Worm (Caenorhabditis elegans) whole organism, L2 larva: Measurements from ENCODE around the gene dis-3.

ENCODE experiments used
- aly-2 ChIP-seq: fragments of 150-350 bp; optimal IDR thresholded peaks from 2 replicates; lab custom pipeline; 2014; ENCODE audit warnings: missing biosample characterization, missing genetic modification characterization
- egl-27 ChIP-seq: sonication (generic microtip); optimal IDR thresholded peaks from 3 replicates; lab custom pipeline; 2017; ENCODE audit warnings: missing biosample characterization, missing genetic modification reagents, missing genetic modification characterization
- unc-39 ChIP-seq: fragments of 150-350 bp; optimal IDR thresholded peaks from 2 replicates; lab custom pipeline; 2014; ENCODE audit warnings: missing biosample characterization, missing genetic modification characterization

ce11 chrIV:10141930-10142505 is 45.0 kb downstream of the dis-3 start, which contains the start of the genes gst-2, gst-4 and dhs-12:
- TF ChIP-seq unc-39 (no peak), egl-27 (tag; lab: Kevin White, UChicago) (no peak), aly-2 (no peak)
